Worm (Caenorhabditis elegans) whole organism, mixed stage, embryonic: ENCODE results near the gene gpx-6.

Experiments used
- M03D4.4 ChIP-seq: sonication (generic microtip); optimal IDR thresholded peaks from 2 replicates; lab custom pipeline; 2017; ENCODE audit warnings: mild to moderate bottlenecking, missing genetic modification characterization, missing compliant biosample characterization
- bed-3 ChIP-seq: fragments of 200-800 bp; sonication (Bioruptor generic); optimal IDR thresholded peaks from 3 replicates; lab custom pipeline; 2018; ENCODE audit warnings: mild to moderate bottlenecking, missing genetic modification characterization, moderate library complexity, missing compliant biosample characterization
- blmp-1 ChIP-seq: fragments of 150-350 bp; optimal IDR thresholded peaks from 2 replicates; lab custom pipeline; 2014; ENCODE audit warnings: missing biosample characterization, missing genetic modification characterization
- ceh-39 ChIP-seq: fragments of 150-350 bp; optimal IDR thresholded peaks from 2 replicates; lab custom pipeline; 2014; ENCODE audit warnings: missing biosample characterization, missing genetic modification characterization
- ceh-43 ChIP-seq: fragments of 200-800 bp; sonication (Bioruptor generic); optimal IDR thresholded peaks from 2 replicates; lab custom pipeline; 2018; ENCODE audit warnings: mild to moderate bottlenecking, missing genetic modification characterization, moderate library complexity, missing compliant biosample characterization
- ceh-83 ChIP-seq: fragments of 200-800 bp; sonication (Bioruptor generic); optimal IDR thresholded peaks from 2 replicates; lab custom pipeline; 2018; ENCODE audit warnings: mild to moderate bottlenecking, missing genetic modification characterization, missing compliant biosample characterization
- ces-1 ChIP-seq: fragments of 150-350 bp; optimal IDR thresholded peaks from 2 replicates; lab custom pipeline; 2014; ENCODE audit warnings: missing biosample characterization, missing genetic modification reagents, missing genetic modification characterization
- cnd-1 ChIP-seq: fragments of 200-800 bp; sonication (Bioruptor generic); optimal IDR thresholded peaks from 2 replicates; lab custom pipeline; 2018; ENCODE audit warnings: mild to moderate bottlenecking, missing genetic modification characterization, missing compliant biosample characterization
- drap-1 ChIP-seq: fragments of 200-800 bp; sonication (Bioruptor generic); optimal IDR thresholded peaks from 3 replicates; lab custom pipeline; 2018; ENCODE audit warnings: mild to moderate bottlenecking, missing genetic modification characterization, missing compliant biosample characterization
- elt-1 ChIP-seq: sonication (generic microtip); optimal IDR thresholded peaks from 2 replicates; lab custom pipeline; 2017; ENCODE audit warnings: missing genetic modification characterization, mild to moderate bottlenecking, missing compliant biosample characterization, antibody characterized with exemption, moderate library complexity, borderline replicate concordance; ENCODE audit not compliant: insufficient read depth
- flh-1 ChIP-seq: fragments of 200-800 bp; sonication (Bioruptor generic); optimal IDR thresholded peaks from 2 replicates; lab custom pipeline; 2018; ENCODE audit warnings: mild to moderate bottlenecking, missing genetic modification characterization, moderate library complexity, missing compliant biosample characterization
- lin-32 ChIP-seq: fragments of 200-800 bp; sonication (Bioruptor generic); optimal IDR thresholded peaks from 2 replicates; lab custom pipeline; 2018; ENCODE audit warnings: mild to moderate bottlenecking, missing genetic modification characterization, missing compliant biosample characterization
- lsy-2 ChIP-seq: fragments of 150-350 bp; optimal IDR thresholded peaks from 2 replicates; lab custom pipeline; 2014; ENCODE audit warnings: missing biosample characterization, missing genetic modification characterization
- mab-5 ChIP-seq: fragments of 150-350 bp; optimal IDR thresholded peaks from 2 replicates; lab custom pipeline; 2014; ENCODE audit warnings: missing biosample characterization, missing genetic modification characterization
- mls-2 ChIP-seq: sonication (generic microtip); optimal IDR thresholded peaks from 2 replicates; lab custom pipeline; 2016; ENCODE audit warnings: mild to moderate bottlenecking, missing genetic modification characterization, moderate library complexity, missing compliant biosample characterization
- nhr-12 ChIP-seq: fragments of 150-350 bp; optimal IDR thresholded peaks from 2 replicates; lab custom pipeline; 2014; ENCODE audit warnings: missing biosample characterization, missing genetic modification characterization
- nhr-2 ChIP-seq: fragments of 150-350 bp; optimal IDR thresholded peaks from 2 replicates; lab custom pipeline; 2014; ENCODE audit warnings: missing biosample characterization, missing genetic modification characterization
- nhr-237 ChIP-seq: fragments of 150-350 bp; optimal IDR thresholded peaks from 2 replicates; lab custom pipeline; 2014; ENCODE audit warnings: missing biosample characterization, missing genetic modification characterization
- nhr-28 ChIP-seq: fragments of 150-350 bp; optimal IDR thresholded peaks from 2 replicates; lab custom pipeline; 2014; ENCODE audit warnings: missing biosample characterization, missing genetic modification characterization
- nhr-76 ChIP-seq: sonication (generic microtip); optimal IDR thresholded peaks from 2 replicates; lab custom pipeline; 2017; ENCODE audit warnings: missing biosample characterization, missing genetic modification characterization
- pha-4 ChIP-seq: fragments of 150-350 bp; optimal IDR thresholded peaks from 2 replicates; lab custom pipeline; 2018; ENCODE audit warnings: missing biosample characterization, missing genetic modification reagents, missing genetic modification characterization
- snpc-4 ChIP-seq: fragments of 150-350 bp; optimal IDR thresholded peaks from 2 replicates; lab custom pipeline; 2014; ENCODE audit warnings: missing biosample characterization, missing genetic modification characterization
- sptf-1 ChIP-seq: sonication (generic microtip); optimal IDR thresholded peaks from 2 replicates; lab custom pipeline; 2017; ENCODE audit warnings: mild to moderate bottlenecking, missing genetic modification characterization, moderate library complexity, missing compliant biosample characterization
- tbx-8 ChIP-seq: fragments of 200-800 bp; sonication (Bioruptor generic); optimal IDR thresholded peaks from 2 replicates; lab custom pipeline; 2018; ENCODE audit warnings: mild to moderate bottlenecking, missing genetic modification characterization, moderate library complexity, missing compliant biosample characterization
- unc-120 ChIP-seq: sonication (generic microtip); optimal IDR thresholded peaks from 2 replicates; lab custom pipeline; 2017; ENCODE audit warnings: missing genetic modification characterization, missing compliant biosample characterization; ENCODE audit not compliant: poor library complexity, severe bottlenecking
- unc-39 ChIP-seq: fragments of 150-350 bp; optimal IDR thresholded peaks from 2 replicates; lab custom pipeline; 2014; ENCODE audit warnings: missing biosample characterization, missing genetic modification characterization
- unc-62 ChIP-seq: fragments of 150-350 bp; optimal IDR thresholded peaks from 2 replicates; lab custom pipeline; 2014; ENCODE audit warnings: missing biosample characterization, missing genetic modification reagents, missing genetic modification characterization
- ztf-11 ChIP-seq: fragments of 150-350 bp; optimal IDR thresholded peaks from 2 replicates; lab custom pipeline; 2014; ENCODE audit warnings: missing biosample characterization, missing genetic modification characterization

Gene gpx-6

ce11 chrIV:8260848-8261638 is 39.0 kb downstream of the gpx-6 start, which contains the start of gene vit-6:
TSS of gene vit-6 (plus strand) at chrIV:8261157.
- TF ChIP-seq ceh-43 (GFP tag; lab: Kevin White, UChicago) (no peak), ceh-83 (GFP tag; lab: Kevin White, UChicago) (no peak), nhr-76 (tag; lab: Kevin White, UChicago) (no peak), ces-1 (no peak), cnd-1 (tag; lab: Kevin White, UChicago) (no peak), flh-1 (GFP tag; lab: Kevin White, UChicago) (no peak), lsy-2 (no peak), nhr-237 (tag; lab: Kevin White, UChicago) (no peak), nhr-12 (tag; lab: Kevin White, UChicago) (no peak), lin-32 (GFP tag; lab: Kevin White, UChicago) (no peak), M03D4.4 (tag; lab: Kevin White, UChicago) (no peak), mab-5 (tag; lab: Kevin White, UChicago) (no peak), snpc-4 (tag; lab: Kevin White, UChicago) (no peak), nhr-2 (no peak), tbx-8 (GFP tag; lab: Kevin White, UChicago) (no peak), pha-4 (no peak), ztf-11 (tag; lab: Kevin White, UChicago) (no peak)

DNA sequence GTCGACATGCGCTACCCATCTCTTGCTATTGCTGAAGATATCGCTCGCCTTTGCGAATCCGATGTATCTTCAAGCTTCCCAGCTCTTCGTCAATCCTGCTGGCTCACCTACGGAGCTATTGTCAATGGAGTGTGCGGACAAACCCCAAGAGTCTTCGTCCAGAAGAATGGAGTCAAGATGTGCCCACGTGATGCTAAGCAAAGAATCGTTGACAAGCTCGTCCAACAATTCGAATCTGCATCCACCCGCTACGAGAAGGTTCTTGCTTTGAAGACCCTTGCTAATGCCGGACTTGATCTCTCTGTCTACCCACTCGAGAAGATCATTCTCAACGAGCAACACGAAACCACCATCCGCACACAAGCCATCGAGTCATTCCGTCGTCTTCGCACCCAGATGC is 40.7 kb downstream of the gpx-6 start:
- no peak for TF ChIP-seq bed-3 (GFP tag; lab: Kevin White, UChicago)
- no peak for TF ChIP-seq ceh-39 (tag; lab: Kevin White, UChicago)
- TF ChIP-seq blmp-1 (tag; lab: Kevin White, UChicago), result no peak
- TF ChIP-seq lsy-2, result no peak
- no peak for TF ChIP-seq unc-62 (GFP tag; lab: Kevin White, UChicago)
- TF ChIP-seq unc-39 (tag; lab: Kevin White, UChicago), result no peak
- TF ChIP-seq ceh-43 (GFP tag; lab: Kevin White, UChicago), result no peak
- TF ChIP-seq unc-120 (tag; lab: Kevin White, UChicago), result no peak
- no peak for TF ChIP-seq nhr-76 (tag; lab: Kevin White, UChicago)
- no peak for TF ChIP-seq mab-5 (tag; lab: Kevin White, UChicago)
- no peak for TF ChIP-seq ztf-11 (tag; lab: Kevin White, UChicago)
- no peak for TF ChIP-seq elt-1 (tag; lab: Kevin White, UChicago)
- no peak for TF ChIP-seq flh-1 (GFP tag; lab: Kevin White, UChicago)
- TF ChIP-seq mls-2 (tag; lab: Kevin White, UChicago), result no peak
- TF ChIP-seq drap-1 (GFP tag; lab: Kevin White, UChicago), result no peak
- no peak for TF ChIP-seq sptf-1 (tag; lab: Kevin White, UChicago)
- no peak for TF ChIP-seq tbx-8 (GFP tag; lab: Kevin White, UChicago)
- TF ChIP-seq lin-32 (GFP tag; lab: Kevin White, UChicago), result no peak
- TF ChIP-seq, all 35 proteins: peak for 0

DNA sequence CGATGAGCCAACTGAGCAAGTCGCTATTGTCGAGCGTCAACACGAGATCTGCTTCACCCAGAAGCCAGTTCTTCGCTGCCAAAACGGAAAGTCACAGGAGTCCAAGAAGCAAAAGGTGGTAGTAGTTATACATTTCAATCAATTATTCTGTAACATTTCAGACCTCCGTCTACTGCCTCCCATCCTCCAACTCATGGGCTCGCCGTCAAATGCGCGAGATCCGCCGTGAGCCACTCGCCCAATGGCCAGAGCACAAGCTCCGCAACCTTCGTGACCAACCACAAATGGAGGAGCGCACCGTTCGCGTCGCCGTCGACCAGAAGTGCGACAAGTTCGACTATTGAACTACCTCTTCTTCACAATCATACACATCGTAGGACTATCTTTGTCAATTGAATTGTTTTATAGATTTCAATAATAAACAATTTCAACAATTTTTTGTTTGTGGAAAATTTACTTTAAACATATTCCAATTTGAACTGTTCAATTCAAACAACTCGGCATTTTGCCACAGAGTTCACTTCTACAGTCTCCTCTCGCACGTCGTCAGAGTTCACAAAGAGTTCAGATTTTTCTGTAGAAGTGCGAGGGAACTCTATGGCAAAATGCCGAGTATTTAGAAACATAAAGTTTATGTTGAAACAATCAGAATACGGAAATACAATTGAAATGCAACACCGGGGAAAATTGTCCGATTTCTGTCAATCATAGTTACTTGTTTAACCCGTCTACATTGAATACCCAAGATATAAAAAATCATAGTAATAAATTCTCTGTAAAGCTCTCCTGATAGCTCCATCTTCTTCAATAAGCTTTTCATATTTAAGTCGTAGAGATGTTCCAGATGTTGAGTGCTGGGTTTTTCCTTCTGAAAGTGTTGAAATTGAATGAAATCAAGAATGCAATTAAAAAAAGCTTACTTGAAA is 44.3 kb downstream of the gpx-6 start:
- TF ChIP-seq pha-4, result no peak
- TF ChIP-seq bed-3 (GFP tag; lab: Kevin White, UChicago), result no peak
- no peak for TF ChIP-seq M03D4.4 (tag; lab: Kevin White, UChicago)
- TF ChIP-seq elt-1 (tag; lab: Kevin White, UChicago), result no peak
- no peak for TF ChIP-seq unc-39 (tag; lab: Kevin White, UChicago)
- TF ChIP-seq nhr-28 (tag; lab: Kevin White, UChicago), result no peak
- TF ChIP-seq cnd-1 (tag; lab: Kevin White, UChicago), result no peak
- TF ChIP-seq ceh-39 (tag; lab: Kevin White, UChicago), result no peak

ce11 chrIV:8268024-8268423 is 46.0 kb downstream of the gpx-6 start, which contains the start of the genes K07H8.5 and K07H8.8:
TSS of gene K07H8.5 (plus strand) at chrIV:8268324.
TSS of gene K07H8.8 (minus strand) at chrIV:8268412.
- TF ChIP-seq unc-120 (tag; lab: Kevin White, UChicago) (no peak), nhr-2 (no peak), mab-5 (tag; lab: Kevin White, UChicago) (no peak), nhr-12 (tag; lab: Kevin White, UChicago) (no peak)
- TF ChIP-seq, all 35 proteins: peak for 0
